Fruit fly (Drosophila melanogaster) whole organism, embryonic: ENCODE measurements around the gene Dnaaf4.
A peak's percentile ranks its signal among the peaks of the same experiment; 100 is the strongest.

Experiments used
- Asciz ChIP-seq: fragments of 200-800 bp; sonication (Bioruptor generic); optimal IDR thresholded peaks from 2 replicates; lab custom pipeline; 2017; ENCODE audit warnings: missing biosample characterization, mild to moderate bottlenecking, missing genetic modification characterization, missing genetic modification reagents
- CG11247 ChIP-seq: fragments of 200-800 bp; sonication (Bioruptor generic); IDR thresholded peaks from 2 replicates; pipeline ENCODE4 v1.3.6; 2022; ENCODE audit warnings: missing biosample characterization, missing genetic modification characterization
- CG11560 ChIP-seq: fragments of 200-800 bp; sonication (Bioruptor generic); IDR thresholded peaks from 3 replicates; pipeline ENCODE4 v1.3.6; 2022; ENCODE audit warnings: missing biosample characterization, missing genetic modification characterization
- CG12071 ChIP-seq: fragments of 200-800 bp; sonication (Bioruptor generic); optimal IDR thresholded peaks from 3 replicates; lab custom pipeline; 2018; ENCODE audit warnings: missing biosample characterization, mild to moderate bottlenecking, missing genetic modification characterization
- CG13287 ChIP-seq: fragments of 200-800 bp; sonication (Bioruptor generic); IDR thresholded peaks from 2 replicates; pipeline ENCODE4 v1.3.6; 2022; ENCODE audit warnings: missing biosample characterization, missing genetic modification characterization; ENCODE audit not compliant: partially characterized antibody
- CG13624 ChIP-seq: fragments of 200-800 bp; sonication (Bioruptor generic); optimal IDR thresholded peaks from 2 replicates; lab custom pipeline; 2016; ENCODE audit warnings: missing biosample characterization, missing genetic modification characterization
- CG14667 ChIP-seq: fragments of 200-800 bp; sonication (Bioruptor generic); IDR thresholded peaks from 2 replicates; pipeline ENCODE4 v1.3.6; 2022; ENCODE audit warnings: missing biosample characterization, missing genetic modification characterization
- CG1529 ChIP-seq: fragments of 200-800 bp; sonication (Bioruptor generic); optimal IDR thresholded peaks from 3 replicates; lab custom pipeline; 2018; ENCODE audit warnings: missing biosample characterization, missing genetic modification characterization
- CG16863 ChIP-seq: fragments of 200-800 bp; sonication (Bioruptor generic); optimal IDR thresholded peaks from 3 replicates; lab custom pipeline; 2016; ENCODE audit warnings: missing biosample characterization, missing genetic modification characterization
- CG17328 ChIP-seq: fragments of 200-800 bp; sonication (Bioruptor generic); IDR thresholded peaks from 2 replicates; pipeline ENCODE4 v1.3.6; 2022; ENCODE audit warnings: missing biosample characterization, missing genetic modification characterization
- CG2202 ChIP-seq: fragments of 200-800 bp; sonication (Bioruptor generic); optimal IDR thresholded peaks from 2 replicates; lab custom pipeline; 2018; ENCODE audit warnings: missing biosample characterization, mild to moderate bottlenecking, missing genetic modification characterization
- CG30403 ChIP-seq: fragments of 200-800 bp; sonication (Bioruptor generic); optimal IDR thresholded peaks from 3 replicates; lab custom pipeline; 2016; ENCODE audit warnings: missing biosample characterization, missing genetic modification characterization
- CG30431 ChIP-seq: fragments of 200-800 bp; sonication (Bioruptor generic); optimal IDR thresholded peaks from 2 replicates; lab custom pipeline; 2017; ENCODE audit warnings: missing biosample characterization, missing genetic modification characterization
- CG31224 ChIP-seq: fragments of 200-800 bp; sonication (Bioruptor generic); IDR thresholded peaks from 2 replicates; pipeline ENCODE4 v1.3.6; 2022; ENCODE audit warnings: missing biosample characterization, missing genetic modification characterization
- CG32767 ChIP-seq: fragments of 200-800 bp; sonication (Bioruptor generic); IDR thresholded peaks from 2 replicates; pipeline ENCODE4 v1.3.6; 2022; ENCODE audit warnings: missing biosample characterization, missing genetic modification characterization
- CG34224 ChIP-seq: fragments of 200-800 bp; sonication (Bioruptor generic); IDR thresholded peaks from 3 replicates; pipeline ENCODE4 v1.3.6; 2022; ENCODE audit warnings: missing biosample characterization, missing genetic modification characterization; ENCODE audit not compliant: partially characterized antibody
- CG3847 ChIP-seq: fragments of 200-800 bp; sonication (Bioruptor generic); IDR thresholded peaks from 2 replicates; pipeline ENCODE4 v1.3.6; 2022; ENCODE audit warnings: missing biosample characterization, missing genetic modification characterization
- CG4424 ChIP-seq: fragments of 200-800 bp; sonication (Bioruptor generic); optimal IDR thresholded peaks from 3 replicates; lab custom pipeline; 2016; ENCODE audit warnings: missing biosample characterization, missing genetic modification characterization
- CG6683 ChIP-seq: fragments of 200-800 bp; sonication (Bioruptor generic); optimal IDR thresholded peaks from 2 replicates; lab custom pipeline; 2017; ENCODE audit warnings: missing biosample characterization, mild to moderate bottlenecking, missing genetic modification characterization, missing genetic modification reagents
- CG9437 ChIP-seq: fragments of 200-800 bp; sonication (Bioruptor generic); optimal IDR thresholded peaks from 2 replicates; lab custom pipeline; 2018; ENCODE audit warnings: missing biosample characterization, mild to moderate bottlenecking, missing genetic modification characterization
- CG9876 ChIP-seq: fragments of 200-800 bp; sonication (Bioruptor generic); optimal IDR thresholded peaks from 2 replicates; lab custom pipeline; 2016; ENCODE audit warnings: missing biosample characterization, missing genetic modification characterization
- CoRest ChIP-seq: fragments of 200-800 bp; sonication (Bioruptor generic); optimal IDR thresholded peaks from 3 replicates; lab custom pipeline; 2018; ENCODE audit warnings: missing biosample characterization, mild to moderate bottlenecking, missing genetic modification characterization, moderate library complexity
- Dbx ChIP-seq: fragments of 200-800 bp; sonication (Bioruptor generic); IDR thresholded peaks from 3 replicates; pipeline ENCODE4 v1.3.6; 2022; ENCODE audit warnings: missing biosample characterization, missing genetic modification characterization
- ERR ChIP-seq: fragments of 200-800 bp; sonication (Bioruptor generic); optimal IDR thresholded peaks from 2 replicates; lab custom pipeline; 2016; ENCODE audit warnings: missing biosample characterization, missing genetic modification characterization
- Elba2 ChIP-seq: fragments of 200-800 bp; sonication (Bioruptor generic); optimal IDR thresholded peaks from 3 replicates; lab custom pipeline; 2016; ENCODE audit warnings: missing biosample characterization, missing genetic modification characterization
- HLHmδ ChIP-seq: fragments of 200-800 bp; sonication (Bioruptor generic); optimal IDR thresholded peaks from 2 replicates; lab custom pipeline; 2018; ENCODE audit warnings: missing biosample characterization, mild to moderate bottlenecking, missing genetic modification characterization, moderate library complexity
- Hand ChIP-seq: fragments of 200-800 bp; sonication (Bioruptor generic); optimal IDR thresholded peaks from 2 replicates; lab custom pipeline; 2017; ENCODE audit warnings: mild to moderate bottlenecking, missing biosample characterization, missing genetic modification reagents, missing genetic modification characterization
- Hr3 ChIP-seq: fragments of 200-800 bp; sonication (Bioruptor generic); optimal IDR thresholded peaks from 3 replicates; lab custom pipeline; 2016; ENCODE audit warnings: missing biosample characterization, missing genetic modification characterization
- Lhr ChIP-seq: fragments of 200-800 bp; sonication (Bioruptor generic); optimal IDR thresholded peaks from 3 replicates; lab custom pipeline; 2017; ENCODE audit warnings: mild to moderate bottlenecking, missing biosample characterization, missing genetic modification reagents, missing genetic modification characterization
- Lim3 ChIP-seq: fragments of 200-800 bp; sonication (Bioruptor generic); IDR thresholded peaks from 2 replicates; pipeline ENCODE4 v1.3.6; 2022; ENCODE audit warnings: missing biosample characterization, missing genetic modification characterization
- NC2α ChIP-seq: fragments of 200-800 bp; sonication (Bioruptor generic); optimal IDR thresholded peaks from 2 replicates; lab custom pipeline; 2016; ENCODE audit warnings: missing biosample characterization, missing genetic modification characterization
- NFAT ChIP-seq: fragments of 200-800 bp; sonication (Bioruptor generic); IDR thresholded peaks from 2 replicates; pipeline ENCODE4 v1.3.6; 2022; ENCODE audit warnings: missing biosample characterization, missing genetic modification characterization
- Oaz ChIP-seq: fragments of 200-800 bp; sonication (Bioruptor generic); IDR thresholded peaks from 2 replicates; pipeline ENCODE4 v1.3.6; 2022; ENCODE audit warnings: missing biosample characterization, missing genetic modification characterization
- Ssrp ChIP-seq: fragments of 200-800 bp; sonication (Bioruptor generic); optimal IDR thresholded peaks from 2 replicates; lab custom pipeline; 2018; ENCODE audit warnings: missing biosample characterization, mild to moderate bottlenecking, missing genetic modification characterization, moderate library complexity
- Tbp ChIP-seq: fragments of >200 bp; optimal IDR thresholded peaks from 2 replicates; lab custom pipeline; 2018; ENCODE audit warnings: missing biosample characterization, missing genetic modification characterization
- Usf ChIP-seq: fragments of 200-800 bp; sonication (Bioruptor generic); optimal IDR thresholded peaks from 2 replicates; lab custom pipeline; 2017; ENCODE audit warnings: missing genotype, missing biosample characterization, missing genetic modification characterization
- ase ChIP-seq: fragments of 200-800 bp; sonication (Bioruptor generic); IDR thresholded peaks from 3 replicates; pipeline ENCODE4 v1.3.6; 2022; ENCODE audit warnings: missing biosample characterization, missing genetic modification characterization
- az2 ChIP-seq: fragments of 200-800 bp; sonication (Bioruptor generic); optimal IDR thresholded peaks from 3 replicates; lab custom pipeline; 2016; ENCODE audit warnings: missing biosample characterization, missing genetic modification characterization
- dan ChIP-seq: fragments of 200-800 bp; sonication (Bioruptor generic); IDR thresholded peaks from 2 replicates; pipeline ENCODE4 v1.3.6; 2022; ENCODE audit warnings: missing biosample characterization, missing genetic modification characterization
- dpn ChIP-seq, 2 experiments: fragments of 200-800 bp; sonication (Bioruptor generic); optimal IDR thresholded peaks; 3 replicates each; lab custom pipeline; 2016; ENCODE audit warnings: missing biosample characterization in 2 of 2, missing genetic modification characterization in 2 of 2
- hth ChIP-seq: fragments of >200 bp; optimal IDR thresholded peaks from 2 replicates; lab custom pipeline; 2017; ENCODE audit warnings: inconsistent platforms
- ind ChIP-seq: fragments of 200-800 bp; sonication (Bioruptor generic); optimal IDR thresholded peaks from 3 replicates; lab custom pipeline; 2016; ENCODE audit warnings: missing biosample characterization, missing genetic modification characterization
- peb ChIP-seq: fragments of 200-800 bp; sonication (Bioruptor generic); IDR thresholded peaks from 2 replicates; pipeline ENCODE4 v1.3.6; 2022; ENCODE audit warnings: missing biosample characterization, missing genetic modification characterization
- psq ChIP-seq: fragments of 200-800 bp; sonication (Bioruptor generic); optimal IDR thresholded peaks from 2 replicates; lab custom pipeline; 2017; ENCODE audit warnings: missing biosample characterization, missing genetic modification characterization
- sc ChIP-seq, 3 experiments: fragments of >200 bp in 2 of 3; fragments of 200-800 bp in 1 of 3; sonication (Bioruptor generic) in 1 of 3; optimal IDR thresholded peaks; 2 replicates in 2 of 3; 3 replicates in 1 of 3; lab custom pipeline; 2017; ENCODE audit warnings: mild to moderate bottlenecking in 1 of 3, missing biosample characterization in 1 of 3, missing genetic modification characterization in 1 of 3, missing genetic modification reagents in 1 of 3
- sim ChIP-seq: fragments of 200-800 bp; sonication (Bioruptor generic); IDR thresholded peaks from 2 replicates; pipeline ENCODE4 v1.3.6; 2022; ENCODE audit warnings: missing biosample characterization, missing genetic modification characterization
- slbo ChIP-seq: fragments of 200-800 bp; sonication (Bioruptor generic); IDR thresholded peaks from 2 replicates; pipeline ENCODE4 v1.3.6; 2022; ENCODE audit warnings: missing biosample characterization, missing genetic modification characterization
- tap ChIP-seq: fragments of 200-800 bp; optimal IDR thresholded peaks from 3 replicates; lab custom pipeline; 2019; ENCODE audit warnings: missing biosample characterization, mild to moderate bottlenecking, missing genetic modification characterization, moderate library complexity
- trh ChIP-seq: fragments of 200-800 bp; sonication (Bioruptor generic); optimal IDR thresholded peaks from 2 replicates; lab custom pipeline; 2016; ENCODE audit warnings: missing biosample characterization, missing genetic modification characterization
- usp ChIP-seq: fragments of >200 bp; optimal IDR thresholded peaks from 2 replicates; lab custom pipeline; 2017; ENCODE audit warnings: missing biosample characterization, missing genetic modification characterization
- vnd ChIP-seq: fragments of 200-800 bp; sonication (Bioruptor generic); IDR thresholded peaks from 3 replicates; pipeline ENCODE4 v1.3.6; 2022; ENCODE audit warnings: missing biosample characterization, missing genetic modification characterization; ENCODE audit not compliant: partially characterized antibody
- wdn ChIP-seq: fragments of 200-800 bp; sonication (Bioruptor generic); IDR thresholded peaks from 2 replicates; pipeline ENCODE4 v1.3.6; 2022; ENCODE audit warnings: missing biosample characterization, missing genetic modification characterization

Gene Dnaaf4

dm6 chr2L:11106562-11106962 is 15.0 kb downstream of the Dnaaf4 start, which contains the start of gene Reps (continued):
- peak; percentile 98 for TF ChIP-seq trh (GFP tag; lab: Kevin White, UChicago)
- peak; percentile 92 for TF ChIP-seq CG9437
- peak; percentile 99 for TF ChIP-seq CG30403 (GFP tag; lab: Kevin White, UChicago)
- TF ChIP-seq CG13287 (GFP tag; lab: Robert Waterston, UW): peak; percentile 81
- TF ChIP-seq CG17328 (GFP tag; lab: Robert Waterston, UW): peak; percentile 99
- peak; percentile 99 for TF ChIP-seq ind (GFP tag; lab: Kevin White, UChicago)
- TF ChIP-seq Oaz: peak; percentile 97
- TF ChIP-seq CoRest (tag; lab: Kevin White, UChicago): peak; percentile 99
- TF ChIP-seq CG30431 (GFP tag; lab: Kevin White, UChicago): peak; percentile 99
- peak; percentile 99 for TF ChIP-seq CG14667 (GFP tag; lab: Robert Waterston, UW)
- peak; percentile 99 for TF ChIP-seq slbo
- peak; percentile 99 for TF ChIP-seq Hr3
- peak; percentile 94 for TF ChIP-seq CG11560 (tag; lab: Robert Waterston, UW)
- TF ChIP-seq Asciz (GFP tag; lab: Kevin White, UChicago): peak; percentile 97
- peak; percentile 99 for TF ChIP-seq Dbx (GFP tag; lab: Robert Waterston, UW)
- peak; percentile 88 for TF ChIP-seq Hand (GFP tag; lab: Kevin White, UChicago)
- TF ChIP-seq NFAT (GFP tag; lab: Robert Waterston, UW): peak; percentile 98
- TF ChIP-seq dan (GFP tag; lab: Robert Waterston, UW): peak; percentile 98
- TF ChIP-seq Lhr (GFP tag; lab: Kevin White, UChicago): peak; percentile 96
- TF ChIP-seq tap (tag; lab: Kevin White, UChicago): peak; percentile 97
- peak; percentile 99 for TF ChIP-seq ase (GFP tag; lab: Robert Waterston, UW)
- TF ChIP-seq dpn (GFP tag; optimal IDR thresholded peaks at IDR 0.05; lab: Kevin White, UChicago): peak; percentile 99
- TF ChIP-seq CG6683 (GFP tag; lab: Kevin White, UChicago): peak; percentile 95
- TF ChIP-seq wdn (GFP tag; lab: Robert Waterston, UW): peak; percentile 99
- no peak for TF ChIP-seq usp (GFP tag; lab: Kevin White, UChicago)
- TF ChIP-seq sim (GFP tag; lab: Robert Waterston, UW): peak; percentile 98
- TF ChIP-seq Lim3 (GFP tag; lab: Robert Waterston, UW): peak; percentile 96
- no peak for TF ChIP-seq Tbp (GFP tag; lab: Kevin White, UChicago)
- peak; percentile 98 for TF ChIP-seq Elba2 (GFP tag; lab: Kevin White, UChicago)
- TF ChIP-seq CG34224 (GFP tag; lab: Robert Waterston, UW): peak; percentile 65
- TF ChIP-seq CG16863: peak; percentile 97
- peak; percentile 95 for TF ChIP-seq NC2α (GFP tag; lab: Kevin White, UChicago)
- peak; percentile 97 for TF ChIP-seq CG2202 (tag; lab: Kevin White, UChicago)
- peak; percentile 98 for TF ChIP-seq Usf (GFP tag; lab: Kevin White, UChicago)
- peak; percentile 98 for TF ChIP-seq peb (GFP tag; lab: Robert Waterston, UW)
- peak; percentile 97 for TF ChIP-seq CG31224 (GFP tag; lab: Robert Waterston, UW)
- TF ChIP-seq CG3847 (GFP tag; lab: Robert Waterston, UW): peak; percentile 99
- TF ChIP-seq hth (lab: Kevin White, UChicago): no peak
- peak; percentile 17 for TF ChIP-seq HLHmδ
- peak; percentile 95 for TF ChIP-seq psq (GFP tag; lab: Kevin White, UChicago)
- TF ChIP-seq CG11247: peak; percentile 99
- peak; percentile 52; the same call in 2 of the 3 replicates for TF ChIP-seq vnd (GFP tag; lab: Robert Waterston, UW)
- peak; percentile 94 for TF ChIP-seq ERR (GFP tag; lab: Kevin White, UChicago)
- TF ChIP-seq CG4424: peak; percentile 99
- TF ChIP-seq sc (optimal IDR thresholded peaks at IDR 0.05; lab: Kevin White, UChicago): no peak
- peak; percentile 99 for TF ChIP-seq sc (GFP tag; optimal IDR thresholded peaks at IDR 0.05; lab: Kevin White, UChicago)
- TF ChIP-seq CG1529 (GFP tag; lab: Kevin White, UChicago): peak; percentile 96
- TF ChIP-seq CG9876 (GFP tag; lab: Kevin White, UChicago): peak; percentile 96
- TF ChIP-seq CG13624 (GFP tag; lab: Kevin White, UChicago): peak; percentile 98
- peak; percentile 97 for TF ChIP-seq CG32767
- TF ChIP-seq Ssrp: peak; percentile 99
- peak; percentile 99 for TF ChIP-seq az2 (GFP tag; lab: Kevin White, UChicago)
- TF ChIP-seq CG12071 (GFP tag; lab: Kevin White, UChicago): peak; percentile 96
